Worm (Caenorhabditis elegans) whole organism, L1 larva: ENCODE measurements around the gene hcp-2.
A peak's percentile ranks its signal among the peaks of the same experiment; 100 is the strongest.

Experiments
- C16A3.4 ChIP-seq: fragments of 150-350 bp; optimal IDR thresholded peaks from 2 replicates; lab custom pipeline; 2014; ENCODE audit warnings: missing biosample characterization, missing genetic modification characterization
- Y116A8C.19 ChIP-seq: sonication (generic microtip); optimal IDR thresholded peaks from 2 replicates; lab custom pipeline; 2016; ENCODE audit warnings: missing compliant biosample characterization, missing genetic modification characterization, borderline replicate concordance
- aha-1 ChIP-seq: fragments of 150-350 bp; optimal IDR thresholded peaks from 2 replicates; lab custom pipeline; 2014; ENCODE audit warnings: missing biosample characterization, missing genetic modification characterization
- aly-2 ChIP-seq: fragments of 150-350 bp; optimal IDR thresholded peaks from 2 replicates; lab custom pipeline; 2014; ENCODE audit warnings: missing biosample characterization, missing genetic modification characterization
- ceh-82 ChIP-seq, 3 experiments: fragments of 150-350 bp in 1 of 3; sonication (generic microtip) in 2 of 3; optimal IDR thresholded peaks; 2 replicates each; lab custom pipeline; 2014 to 2017; ENCODE audit warnings: missing biosample characterization in 3 of 3, missing genetic modification characterization in 3 of 3
- ceh-88 ChIP-seq: fragments of 200-800 bp; sonication (Bioruptor generic); IDR thresholded peaks from 2 replicates; pipeline ENCODE4 v1.3.6; 2022; ENCODE audit warnings: missing genetic modification characterization, missing compliant biosample characterization
- dpl-1 ChIP-seq, 3 experiments: fragments of 150-350 bp in 2 of 3; sonication (generic microtip) in 1 of 3; optimal IDR thresholded peaks; 2 replicates each; lab custom pipeline; 2014 to 2017; ENCODE audit warnings: missing biosample characterization in 3 of 3, missing genetic modification characterization in 3 of 3, missing genetic modification reagents in 3 of 3
- dsc-1 ChIP-seq: sonication (generic microtip); optimal IDR thresholded peaks from 2 replicates; lab custom pipeline; 2016; ENCODE audit warnings: mild to moderate bottlenecking, missing genetic modification characterization, missing compliant biosample characterization
- efl-1 ChIP-seq, 4 experiments: fragments of 150-350 bp; optimal IDR thresholded peaks in 3 of 4; peaks in 1 of 4; 1 replicate in 1 of 4; 2 replicates in 3 of 4; lab custom pipeline; 2014; ENCODE audit warnings: missing biosample characterization in 2 of 4, missing genetic modification characterization in 2 of 4, missing genetic modification reagents in 2 of 4
- efl-3 ChIP-seq: fragments of 200-800 bp; sonication (Bioruptor generic); optimal IDR thresholded peaks from 2 replicates; lab custom pipeline; 2018; ENCODE audit warnings: mild to moderate bottlenecking, missing genetic modification characterization, missing compliant biosample characterization
- egl-13 ChIP-seq: sonication (generic microtip); optimal IDR thresholded peaks from 2 replicates; lab custom pipeline; 2016; ENCODE audit warnings: missing genotype, missing genetic modification reagents, missing genetic modification characterization, missing compliant biosample characterization
- ets-5 ChIP-seq: fragments of 200-800 bp; sonication (Bioruptor generic); IDR thresholded peaks from 2 replicates; pipeline ENCODE4 v1.3.6; 2022; ENCODE audit warnings: missing genetic modification characterization, missing compliant biosample characterization
- fkh-8 ChIP-seq: sonication (generic microtip); optimal IDR thresholded peaks from 2 replicates; lab custom pipeline; 2016; ENCODE audit warnings: mild to moderate bottlenecking, missing genetic modification characterization, missing compliant biosample characterization
- fos-1 ChIP-seq: fragments of 150-350 bp; optimal IDR thresholded peaks from 2 replicates; lab custom pipeline; 2014; ENCODE audit warnings: missing biosample characterization, missing genetic modification characterization
- grh-1 ChIP-seq: fragments of 200-800 bp; sonication (Bioruptor generic); IDR thresholded peaks from 2 replicates; pipeline ENCODE4 v1.3.6; 2022; ENCODE audit warnings: missing genetic modification reagents, missing genetic modification characterization, missing compliant biosample characterization
- hlh-17 ChIP-seq: fragments of 200-800 bp; sonication (Bioruptor generic); optimal IDR thresholded peaks from 2 replicates; lab custom pipeline; 2018; ENCODE audit warnings: missing genetic modification characterization, mild to moderate bottlenecking, missing compliant biosample characterization, moderate library complexity, borderline replicate concordance
- hlh-4 ChIP-seq: sonication (generic microtip); optimal IDR thresholded peaks from 2 replicates; lab custom pipeline; 2016; ENCODE audit warnings: mild to moderate bottlenecking, missing genetic modification characterization, missing compliant biosample characterization
- hpl-2 ChIP-seq: fragments of 150-350 bp; optimal IDR thresholded peaks from 2 replicates; lab custom pipeline; 2014; ENCODE audit warnings: missing biosample characterization, missing genetic modification reagents, missing genetic modification characterization
- jun-1 ChIP-seq: fragments of 150-350 bp; optimal IDR thresholded peaks from 2 replicates; lab custom pipeline; 2014; ENCODE audit warnings: missing biosample characterization, missing genetic modification reagents, missing genetic modification characterization
- lin-13 ChIP-seq: fragments of 150-350 bp; optimal IDR thresholded peaks from 2 replicates; lab custom pipeline; 2014; ENCODE audit warnings: missing biosample characterization, missing genetic modification reagents, missing genetic modification characterization
- lin-15B ChIP-seq: fragments of 150-350 bp; sonication (generic microtip); optimal IDR thresholded peaks from 3 replicates; lab custom pipeline; 2014; ENCODE audit warnings: missing biosample characterization, missing genetic modification characterization
- lin-35 ChIP-seq, 2 experiments: fragments of 150-350 bp; optimal IDR thresholded peaks; 2 replicates each; lab custom pipeline; 2014; ENCODE audit warnings: missing biosample characterization in 2 of 2, missing genetic modification characterization in 2 of 2, missing genetic modification reagents in 2 of 2
- lin-39 ChIP-seq: fragments of 150-350 bp; optimal IDR thresholded peaks from 2 replicates; lab custom pipeline; 2014; ENCODE audit warnings: missing biosample characterization, missing genetic modification reagents, missing genetic modification characterization
- mef-2 ChIP-seq: fragments of 150-350 bp; optimal IDR thresholded peaks from 2 replicates; lab custom pipeline; 2014; ENCODE audit warnings: missing biosample characterization, missing genetic modification characterization
- mep-1 ChIP-seq: fragments of 150-350 bp; optimal IDR thresholded peaks from 2 replicates; lab custom pipeline; 2014; ENCODE audit warnings: missing biosample characterization, missing genetic modification characterization
- nhr-237 ChIP-seq: fragments of 150-350 bp; optimal IDR thresholded peaks from 2 replicates; lab custom pipeline; 2014; ENCODE audit warnings: missing biosample characterization, missing genetic modification characterization
- nhr-71 ChIP-seq: sonication (generic microtip); optimal IDR thresholded peaks from 2 replicates; lab custom pipeline; 2016; ENCODE audit warnings: mild to moderate bottlenecking, missing genetic modification characterization, moderate library complexity, missing compliant biosample characterization
- nhr-85 ChIP-seq: sonication (generic microtip); peaks from one replicate; lab custom pipeline; 2016; ENCODE audit warnings: missing genetic modification characterization, inconsistent platforms, missing compliant biosample characterization
- pag-3 ChIP-seq: sonication (generic microtip); optimal IDR thresholded peaks from 2 replicates; lab custom pipeline; 2017; ENCODE audit warnings: missing genetic modification characterization, mild to moderate bottlenecking, missing compliant biosample characterization, antibody characterized with exemption, borderline replicate concordance; ENCODE audit not compliant: insufficient read depth
- sptf-1 ChIP-seq: fragments of 150-350 bp; optimal IDR thresholded peaks from 2 replicates; lab custom pipeline; 2014; ENCODE audit warnings: missing biosample characterization, missing genetic modification characterization
- tbx-2 ChIP-seq: sonication (generic microtip); optimal IDR thresholded peaks from 2 replicates; lab custom pipeline; 2016; ENCODE audit warnings: missing genetic modification characterization, missing compliant biosample characterization
- tlp-1 ChIP-seq: fragments of 150-350 bp; optimal IDR thresholded peaks from 2 replicates; lab custom pipeline; 2014; ENCODE audit warnings: missing biosample characterization, missing genetic modification characterization
- unc-30 ChIP-seq: sonication (generic microtip); optimal IDR thresholded peaks from 2 replicates; lab custom pipeline; 2017; ENCODE audit warnings: missing biosample characterization, missing genetic modification characterization
- unc-62 ChIP-seq: fragments of 150-350 bp; optimal IDR thresholded peaks from 2 replicates; lab custom pipeline; 2014; ENCODE audit warnings: missing biosample characterization, missing genetic modification reagents, missing genetic modification characterization
- unc-86 ChIP-seq: sonication (generic microtip); optimal IDR thresholded peaks from 2 replicates; lab custom pipeline; 2016; ENCODE audit warnings: missing genetic modification characterization, missing compliant biosample characterization
- unc-98 ChIP-seq: fragments of 200-800 bp; sonication (Bioruptor generic); IDR thresholded peaks from 2 replicates; pipeline ENCODE4 v1.3.6; 2022; ENCODE audit warnings: missing genetic modification characterization, missing compliant biosample characterization
- xbp-1 ChIP-seq: sonication (generic microtip); optimal IDR thresholded peaks from 2 replicates; lab custom pipeline; 2016; ENCODE audit warnings: missing genetic modification characterization, missing compliant biosample characterization

The hcp-2 gene

DNA sequence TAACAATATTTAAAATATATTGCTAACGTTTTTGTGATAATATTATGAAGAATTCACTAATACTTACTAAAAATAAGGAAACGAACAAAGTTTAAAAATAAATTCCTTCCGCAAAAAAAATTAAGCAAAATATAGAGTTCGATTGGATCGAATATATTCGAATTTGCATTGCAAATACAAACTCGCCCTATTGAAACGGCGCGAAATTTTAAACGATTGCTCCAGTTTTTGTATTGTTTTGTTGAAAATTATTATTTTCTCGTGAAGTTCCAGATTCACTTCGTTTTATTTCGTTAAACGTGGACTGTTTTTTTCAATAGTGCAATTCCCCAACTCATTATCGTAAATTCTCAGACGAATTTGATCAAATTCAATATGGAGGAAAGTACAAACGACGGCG is at the start of gene hcp-2, which contains the start of gene atl-1:
TSS of gene hcp-2 (plus strand) at position 353 of the 400 bp plus-strand sequence.
TSS of gene atl-1 (minus strand) at position 89 of the 400 bp plus-strand sequence.
- TF ChIP-seq jun-1, result no peak
- no peak for TF ChIP-seq ceh-88 (GFP tag; lab: Robert Waterston, UW)
- no peak for TF ChIP-seq hlh-17 (GFP tag; lab: Kevin White, UChicago)
- TF ChIP-seq unc-30, result no peak
- TF ChIP-seq unc-86 (tag; lab: Kevin White, UChicago), result no peak
- TF ChIP-seq efl-1 (optimal IDR thresholded peaks at IDR 0.05; lab: Kevin White, UChicago), result peak; percentile 69 to 83
- TF ChIP-seq efl-1 (GFP tag; optimal IDR thresholded peaks at IDR 0.05 in 1 of 2; lab: Kevin White, UChicago), result peak; percentile 78 to 97
- no peak for TF ChIP-seq xbp-1 (tag; lab: Kevin White, UChicago)
- no peak for TF ChIP-seq mef-2 (tag; lab: Kevin White, UChicago)
- TF ChIP-seq C16A3.4 (tag; lab: Kevin White, UChicago), result peak; percentile 9
- no peak for TF ChIP-seq fkh-8 (tag; lab: Kevin White, UChicago)
- TF ChIP-seq lin-15B (tag; lab: Kevin White, UChicago), result peak; percentile 11
- TF ChIP-seq ceh-82 (tag; optimal IDR thresholded peaks at IDR 0.05; lab: Kevin White, UChicago), result no peak
- peak; percentile 50 to 82 (median 70) for TF ChIP-seq dpl-1 (GFP tag; optimal IDR thresholded peaks at IDR 0.05; lab: Kevin White, UChicago)
- TF ChIP-seq lin-35 (GFP tag; optimal IDR thresholded peaks at IDR 0.05; lab: Kevin White, UChicago), result peak; percentile 49 to 87
- no peak for TF ChIP-seq lin-39
- TF ChIP-seq hpl-2, result no peak
- TF ChIP-seq grh-1 (GFP tag; lab: Robert Waterston, UW), result no peak

DNA sequence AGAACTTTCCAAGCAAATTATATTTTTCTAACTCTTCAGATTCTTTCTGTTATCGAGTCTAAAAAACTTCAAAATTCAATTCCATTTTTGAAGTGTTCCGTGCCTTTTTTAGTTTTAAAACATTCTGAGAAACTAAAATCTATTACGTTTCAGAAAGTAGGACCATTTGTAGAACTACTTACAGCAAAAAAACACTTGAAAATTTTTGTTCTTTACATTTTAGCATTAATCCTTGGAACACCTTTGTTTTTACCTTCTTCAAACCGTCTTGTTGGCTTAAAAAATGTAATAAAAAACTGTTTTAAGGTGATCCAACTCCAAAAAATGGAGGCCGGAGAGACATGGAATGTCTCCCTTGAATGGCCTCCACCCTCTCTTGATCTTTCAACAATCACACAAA is 37.4 kb upstream of the hcp-2 start, which contains the start of gene dop-2:
TSS of gene dop-2 (plus strand) at position 301 of the 400 bp plus-strand sequence.
- TF ChIP-seq sptf-1 (tag; lab: Kevin White, UChicago), result no peak
- TF ChIP-seq lin-35 (GFP tag; optimal IDR thresholded peaks at IDR 0.05; lab: Kevin White, UChicago), result no peak
- no peak for TF ChIP-seq ceh-88 (GFP tag; lab: Robert Waterston, UW)
- no peak for TF ChIP-seq ceh-82 (tag; optimal IDR thresholded peaks at IDR 0.05; lab: Kevin White, UChicago)
- TF ChIP-seq tbx-2, result no peak
- no peak for TF ChIP-seq nhr-237 (tag; lab: Kevin White, UChicago)
- TF ChIP-seq nhr-71, result no peak
- TF ChIP-seq mep-1 (tag; lab: Kevin White, UChicago), result no peak
- TF ChIP-seq pag-3, result no peak
- no peak for TF ChIP-seq lin-13 (GFP tag; lab: Kevin White, UChicago)
- TF ChIP-seq dsc-1, result no peak
- no peak for TF ChIP-seq unc-62 (GFP tag; lab: Kevin White, UChicago)
- TF ChIP-seq, all 84 proteins: peak for 0

DNA sequence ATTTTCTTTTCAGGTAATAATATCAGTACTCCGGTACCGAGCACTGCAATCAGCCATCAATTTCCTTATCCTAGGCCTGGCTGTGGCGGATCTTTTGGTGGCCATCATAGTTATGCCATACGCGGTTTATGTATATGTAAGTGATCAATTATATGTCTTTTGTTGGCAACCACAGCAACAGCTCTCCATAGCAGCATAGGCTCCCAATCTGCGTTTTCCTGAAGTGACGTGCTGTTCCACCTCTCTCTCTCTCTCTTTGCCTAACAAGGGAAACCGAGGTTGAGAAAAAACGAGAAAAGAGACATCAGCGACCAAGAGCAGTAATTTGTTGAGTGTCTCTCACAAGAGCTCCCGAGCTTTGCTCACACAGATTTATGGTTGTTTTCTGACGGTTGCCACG is 36.4 kb upstream of the hcp-2 start:
- TF ChIP-seq lin-35 (GFP tag; optimal IDR thresholded peaks at IDR 0.05; lab: Kevin White, UChicago) (no peak), aha-1 (tag; lab: Kevin White, UChicago) (no peak), mef-2 (tag; lab: Kevin White, UChicago) (no peak), ets-5 (GFP tag; lab: Robert Waterston, UW) (no peak), unc-98 (GFP tag; lab: Robert Waterston, UW) (no peak), hlh-4 (no peak), tlp-1 (no peak), egl-13 (no peak), hlh-17 (GFP tag; lab: Kevin White, UChicago) (no peak), aly-2 (tag; lab: Kevin White, UChicago) (no peak), Y116A8C.19 (tag; lab: Kevin White, UChicago) (no peak), efl-3 (GFP tag; lab: Kevin White, UChicago) (no peak), fos-1 (tag; lab: Kevin White, UChicago) (no peak), xbp-1 (tag; lab: Kevin White, UChicago) (no peak), nhr-85 (tag; lab: Kevin White, UChicago) (no peak), dsc-1 (no peak), ceh-82 (tag; optimal IDR thresholded peaks at IDR 0.05; lab: Kevin White, UChicago) (no peak)
